Fruit fly (Drosophila melanogaster) whole organism, embryonic: Measurements from ENCODE around the gene crol.

Experiments
- CG11695 ChIP-seq: fragments of 200-800 bp; sonication (Bioruptor generic); IDR thresholded peaks from 3 replicates; pipeline ENCODE4 v1.3.6; 2022; ENCODE audit warnings: missing biosample characterization, missing genetic modification characterization
- CG12155 ChIP-seq: fragments of 200-800 bp; sonication (Bioruptor generic); optimal IDR thresholded peaks from 3 replicates; lab custom pipeline; 2016; ENCODE audit warnings: missing biosample characterization, missing genetic modification characterization
- CG12391 ChIP-seq: fragments of 200-800 bp; sonication (Bioruptor generic); optimal IDR thresholded peaks from 3 replicates; lab custom pipeline; 2018; ENCODE audit warnings: missing biosample characterization, mild to moderate bottlenecking, missing genetic modification characterization, moderate library complexity
- CG14050 ChIP-seq: fragments of 200-800 bp; sonication (Bioruptor generic); IDR thresholded peaks from 3 replicates; pipeline ENCODE4 v1.3.6; 2022; ENCODE audit warnings: missing biosample characterization, missing genetic modification characterization
- CG16815 ChIP-seq: fragments of 200-800 bp; sonication (Bioruptor generic); optimal IDR thresholded peaks from 3 replicates; lab custom pipeline; 2017; ENCODE audit warnings: missing biosample characterization, mild to moderate bottlenecking, missing genetic modification characterization
- CG34422 ChIP-seq: fragments of 200-800 bp; sonication (Bioruptor generic); IDR thresholded peaks from 3 replicates; pipeline ENCODE4 v1.3.6; 2022; ENCODE audit warnings: missing biosample characterization, missing genetic modification characterization
- Doc2 ChIP-seq: fragments of 200-800 bp; sonication (Bioruptor generic); IDR thresholded peaks from 2 replicates; pipeline ENCODE4 v1.3.6; 2022; ENCODE audit warnings: missing biosample characterization, missing genetic modification characterization
- HmgZ ChIP-seq: fragments of 200-800 bp; sonication (Bioruptor generic); optimal IDR thresholded peaks from 2 replicates; lab custom pipeline; 2018; ENCODE audit warnings: missing biosample characterization, mild to moderate bottlenecking, missing genetic modification characterization
- dysf ChIP-seq: fragments of 200-800 bp; sonication (Bioruptor generic); IDR thresholded peaks from 3 replicates; pipeline ENCODE4 v1.3.6; 2022; ENCODE audit warnings: missing biosample characterization, missing genetic modification characterization
- fd3F ChIP-seq: fragments of 200-800 bp; sonication (Bioruptor generic); optimal IDR thresholded peaks from 2 replicates; lab custom pipeline; 2018; ENCODE audit warnings: missing biosample characterization, mild to moderate bottlenecking, missing genetic modification characterization, moderate library complexity
- fd96Cb ChIP-seq: fragments of 200-800 bp; sonication (Bioruptor generic); optimal IDR thresholded peaks from 2 replicates; lab custom pipeline; 2018; ENCODE audit warnings: missing biosample characterization, mild to moderate bottlenecking, missing genetic modification characterization, moderate library complexity
- odd ChIP-seq: fragments of 200-800 bp; sonication (Bioruptor generic); optimal IDR thresholded peaks from 2 replicates; lab custom pipeline; 2017; ENCODE audit warnings: missing biosample characterization, mild to moderate bottlenecking, missing genetic modification characterization

DNA sequence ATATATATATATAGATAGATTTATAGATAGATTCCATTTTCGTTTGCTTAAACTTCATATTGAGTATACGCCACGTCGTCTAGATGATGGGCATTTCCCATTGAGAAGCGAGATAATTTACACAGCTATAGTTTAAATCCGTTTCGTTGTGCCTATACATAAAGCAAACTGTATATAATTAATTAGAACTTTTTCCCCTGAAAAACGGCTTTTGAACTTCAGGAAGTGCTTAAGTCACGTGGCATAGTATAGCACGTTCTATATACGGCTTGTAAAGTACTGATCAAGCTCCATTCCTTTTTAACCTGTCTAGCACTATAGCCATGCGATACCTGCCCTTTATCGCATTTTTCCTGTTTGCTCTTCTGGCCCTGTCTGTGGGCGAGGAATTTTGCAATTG, 30.4 kb upstream of the crol start, which contains the start of gene Sfp33A3:
- no peak for TF ChIP-seq HmgZ
- no peak for TF ChIP-seq odd (GFP tag; lab: Kevin White, UChicago)
- no peak for TF ChIP-seq CG14050 (GFP tag; lab: Robert Waterston, UW)
- no peak for TF ChIP-seq CG16815 (GFP tag; lab: Kevin White, UChicago)
- no peak for TF ChIP-seq CG11695 (GFP tag; lab: Robert Waterston, UW)
- no peak for TF ChIP-seq Doc2 (GFP tag; lab: Robert Waterston, UW)
- no peak for TF ChIP-seq fd96Cb (tag; lab: Kevin White, UChicago)
- no peak for TF ChIP-seq dysf (GFP tag; lab: Robert Waterston, UW)
- TF ChIP-seq CG34422 (GFP tag; lab: Robert Waterston, UW) = no peak
- no peak for TF ChIP-seq CG12155 (GFP tag; lab: Kevin White, UChicago)
- TF ChIP-seq fd3F (GFP tag; lab: Kevin White, UChicago) = no peak
- no peak for TF ChIP-seq CG12391 (tag; lab: Kevin White, UChicago)
